Worm (Caenorhabditis elegans): ENCODE data around the gene F20B10.3.

DNA sequence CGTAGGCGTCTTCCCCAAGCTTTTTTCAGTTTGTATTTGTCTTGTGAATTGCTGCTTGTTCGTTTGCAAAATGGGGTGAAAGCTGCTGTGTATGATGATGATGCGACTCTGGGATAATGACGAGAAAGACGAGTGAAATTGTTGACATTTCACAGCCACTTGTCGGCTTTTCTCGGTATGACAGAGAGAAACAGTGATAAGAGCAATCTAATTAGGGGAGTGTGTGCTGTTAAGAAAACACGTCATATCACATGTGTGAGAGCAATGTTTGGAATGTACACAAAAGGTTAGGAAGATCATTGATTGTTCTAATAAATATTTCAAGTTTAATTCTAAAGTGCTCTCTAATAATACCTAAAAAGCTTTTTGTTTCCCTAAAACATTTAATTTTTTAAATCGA, 29.6 kb downstream of the F20B10.3 start:
- TF ChIP-seq ref-1 (GFP tag; conservative IDR thresholded peaks at IDR 0.05): no peak
- TF ChIP-seq cog-1 (tag; optimal IDR thresholded peaks at IDR 0.05): no peak
- TF ChIP-seq med-1 (GFP tag; optimal IDR thresholded peaks at IDR 0.05; ENCODE audit: insufficient read depth): no peak
- TF ChIP-seq T22C8.4 (GFP tag; IDR thresholded peaks at IDR 0.05): no peak
- no peak for TF ChIP-seq flt-1 (GFP tag; IDR thresholded peaks at IDR 0.05)
- TF ChIP-seq tab-1 (GFP tag; IDR thresholded peaks at IDR 0.05): no peak
- TF ChIP-seq ztf-29 (GFP tag; IDR thresholded peaks at IDR 0.05): no peak
